Worm (Caenorhabditis elegans): ENCODE data around the gene emre-1.

emre-1 gene

ce11 chrX:15013941-15014453 lies 34.5 kb downstream of the emre-1 start (continued):
- TF ChIP-seq zag-1 (tag; optimal IDR thresholded peaks at IDR 0.05) (no peak), nhr-129 (tag; optimal IDR thresholded peaks at IDR 0.05) (peak; percentile 28), ceh-82 (tag; optimal IDR thresholded peaks at IDR 0.05) (no peak), sma-9 (GFP tag; optimal IDR thresholded peaks at IDR 0.05) (no peak), sma-9 (tag; optimal IDR thresholded peaks at IDR 0.05) (no peak), snpc-4 (tag; optimal IDR thresholded peaks at IDR 0.05) (no peak), unc-39 (tag; optimal IDR thresholded peaks at IDR 0.05) (no peak), egl-27 (tag; optimal IDR thresholded peaks at IDR 0.05) (no peak)

ce11 chrX:15016102-15016501 lies 36.6 kb downstream of the emre-1 start:
- TF ChIP-seq egl-27 (tag; optimal IDR thresholded peaks at IDR 0.05) (peak; percentile 11), nhr-23 (tag; optimal IDR thresholded peaks at IDR 0.05) (no peak), mbf-1 (tag; optimal IDR thresholded peaks at IDR 0.05) (no peak), unc-39 (tag; optimal IDR thresholded peaks at IDR 0.05) (no peak), fos-1 (tag; optimal IDR thresholded peaks at IDR 0.05) (no peak), lin-11 (tag; optimal IDR thresholded peaks at IDR 0.05) (no peak), ceh-82 (tag; optimal IDR thresholded peaks at IDR 0.05) (no peak), nhr-11 (tag; optimal IDR thresholded peaks at IDR 0.05) (no peak), gmeb-1 (tag; optimal IDR thresholded peaks at IDR 0.05) (no peak), lin-39 (tag; optimal IDR thresholded peaks at IDR 0.05) (no peak), unc-55 (GFP tag; optimal IDR thresholded peaks at IDR 0.05) (peak; percentile 42)

ce11 chrX:15026008-15026407 lies 46.5 kb downstream of the emre-1 start, which contains the start of gene seb-3:
seb-3 (plus strand) TSS chrX:15026308.
- no peak for TF ChIP-seq ama-1 (optimal IDR thresholded peaks at IDR 0.05)
- TF ChIP-seq ceh-16 (tag; optimal IDR thresholded peaks at IDR 0.05), result no peak

ce11 chrX:15027566-15027965 lies 48.1 kb downstream of the emre-1 start:
- TF ChIP-seq egl-27 (tag; optimal IDR thresholded peaks at IDR 0.05) (peak; percentile 4), sma-3 (GFP tag; optimal IDR thresholded peaks at IDR 0.05) (no peak), lin-13 (GFP tag; optimal IDR thresholded peaks at IDR 0.05) (no peak), nhr-129 (tag; optimal IDR thresholded peaks at IDR 0.05) (no peak), lin-11 (tag; optimal IDR thresholded peaks at IDR 0.05) (no peak), ama-1 (optimal IDR thresholded peaks at IDR 0.05) (no peak), ztf-1 (GFP tag; conservative IDR thresholded peaks at IDR 0.05) (no peak), crh-2 (tag; optimal IDR thresholded peaks at IDR 0.05) (no peak), mab-5 (tag; optimal IDR thresholded peaks at IDR 0.05) (peak; percentile 68), nhr-237 (tag; optimal IDR thresholded peaks at IDR 0.05) (no peak), unc-55 (GFP tag; optimal IDR thresholded peaks at IDR 0.05) (peak; percentile 77), sem-4 (tag; optimal IDR thresholded peaks at IDR 0.05) (no peak), lin-39 (tag; optimal IDR thresholded peaks at IDR 0.05) (no peak), skn-1 (tag; optimal IDR thresholded peaks at IDR 0.05) (no peak), nhr-21 (tag; optimal IDR thresholded peaks at IDR 0.05) (no peak), zag-1 (tag; optimal IDR thresholded peaks at IDR 0.05) (no peak), lsy-2 (tag; optimal IDR thresholded peaks at IDR 0.05) (peak in 1 of 2 experiments; percentile 3)

- TF ChIP-seq R02D3.7 (tag; optimal IDR thresholded peaks at IDR 0.05), result no peak
- TF ChIP-seq dmd-4 (tag; optimal IDR thresholded peaks at IDR 0.05), result no peak
- TF ChIP-seq fos-1 (tag; optimal IDR thresholded peaks at IDR 0.05), result no peak
- TF ChIP-seq snpc-4 (tag; optimal IDR thresholded peaks at IDR 0.05), result peak; percentile 24
- TF ChIP-seq nhr-129 (tag; optimal IDR thresholded peaks at IDR 0.05), result no peak
- no peak for TF ChIP-seq nhr-25 (tag; optimal IDR thresholded peaks at IDR 0.05)
- no peak for TF ChIP-seq C34F6.9 (tag; optimal IDR thresholded peaks at IDR 0.05)
These were observed 48.5 kb downstream of the emre-1 start for ce11 chrX:15027997-15028396.
